Fruit fly (Drosophila melanogaster) whole organism, wandering third instar larva: ENCODE results near the gene Pvf3.

Experiments used
- Dfd ChIP-seq: fragments of >200 bp; optimal IDR thresholded peaks from 2 replicates; lab custom pipeline; 2017; ENCODE audit warnings: missing biosample characterization, missing genetic modification characterization
- Dif ChIP-seq: fragments of 200-275, 200-300 bp; sonication (Bioruptor generic); optimal IDR thresholded peaks from 2 replicates; lab custom pipeline; 2018; ENCODE audit warnings: missing biosample characterization, missing genetic modification characterization; ENCODE audit not compliant: partially characterized antibody
- Mio ChIP-seq: sonication (Bioruptor generic); optimal IDR thresholded peaks from 2 replicates; lab custom pipeline; 2016; ENCODE audit warnings: missing biosample characterization, missing genetic modification characterization
- Myc ChIP-seq: fragments of >200 bp; optimal IDR thresholded peaks from 2 replicates; lab custom pipeline; 2017
- N ChIP-seq: fragments of >200 bp; optimal IDR thresholded peaks from 2 replicates; lab custom pipeline; 2018; ENCODE audit warnings: missing biosample characterization, missing external identifiers, missing genetic modification characterization
- Rel ChIP-seq, 2 experiments: fragments of 200-800 bp; sonication (Bioruptor generic) in 1 of 2; optimal IDR thresholded peaks; 2 replicates in 1 of 2; 3 replicates in 1 of 2; lab custom pipeline; 2016 to 2019; ENCODE audit warnings: mild to moderate bottlenecking in 2 of 2, missing biosample characterization in 2 of 2, missing genetic modification characterization in 2 of 2, moderate library complexity in 1 of 2
- dsf ChIP-seq: sonication (Bioruptor generic); optimal IDR thresholded peaks from 2 replicates; lab custom pipeline; 2016; ENCODE audit warnings: missing biosample characterization, missing genetic modification characterization, borderline replicate concordance
- fru ChIP-seq: fragments of 200-800 bp; sonication (Bioruptor generic); optimal IDR thresholded peaks from 3 replicates; lab custom pipeline; 2016; ENCODE audit warnings: missing biosample characterization, mild to moderate bottlenecking, missing genetic modification characterization
- h ChIP-seq: fragments of 200-800 bp; sonication (Bioruptor generic); optimal IDR thresholded peaks from 3 replicates; lab custom pipeline; 2016; ENCODE audit warnings: missing biosample characterization, mild to moderate bottlenecking, missing genetic modification characterization
- woc ChIP-seq: sonication (Bioruptor generic); optimal IDR thresholded peaks from 2 replicates; lab custom pipeline; 2016; ENCODE audit warnings: missing biosample characterization, mild to moderate bottlenecking, missing genetic modification characterization

- TF ChIP-seq Dif (GFP tag; lab: Kevin White, UChicago) (no peak), N (GFP tag; lab: Kevin White, UChicago) (no peak), Dfd (GFP tag; lab: Kevin White, UChicago) (no peak), fru (GFP tag; lab: Kevin White, UChicago) (no peak), Myc (lab: Kevin White, UChicago) (no peak), Rel (GFP tag; optimal IDR thresholded peaks at IDR 0.05; lab: Kevin White, UChicago) (no peak), Rel (tag; optimal IDR thresholded peaks at IDR 0.05; lab: Kevin White, UChicago) (no peak), dsf (no peak), h (GFP tag; lab: Kevin White, UChicago) (no peak), Mio (GFP tag; lab: Kevin White, UChicago) (no peak), woc (no peak)
Observed at dm6 chr2L:7203411-7204171, 46.1 kb upstream of the Pvf3 start.
